Worm (Caenorhabditis elegans): ENCODE data around the gene cyp-13B2.

cyp-13B2 gene

DNA sequence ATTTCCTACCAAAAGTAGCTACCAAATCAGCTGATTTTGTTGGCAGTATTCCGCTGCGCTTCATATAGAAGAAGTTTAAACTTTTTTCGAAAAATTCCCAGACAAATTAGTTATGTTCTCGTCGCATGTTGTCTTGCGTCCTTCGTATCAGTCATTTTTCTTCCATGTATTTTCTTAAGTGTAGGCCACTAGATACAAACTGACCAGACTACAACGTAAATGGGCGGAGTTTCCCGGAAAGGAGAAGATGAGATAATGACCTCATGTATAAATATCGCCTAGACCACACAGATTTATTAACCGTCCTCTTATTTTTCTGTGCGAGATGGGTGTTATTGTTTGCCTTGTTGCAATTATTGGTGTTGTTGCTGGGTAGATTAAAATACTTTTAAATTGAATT is at the start of gene cyp-13B2:
cyp-13B2 (plus strand) TSS at position 301 of the 400 bp plus-strand sequence.
- TF ChIP-seq cog-1 (tag; optimal IDR thresholded peaks at IDR 0.05) (no peak), ztf-29 (GFP tag; IDR thresholded peaks at IDR 0.05) (no peak), T22C8.4 (GFP tag; IDR thresholded peaks at IDR 0.05) (no peak), ref-1 (GFP tag; conservative IDR thresholded peaks at IDR 0.05) (no peak), med-1 (GFP tag; optimal IDR thresholded peaks at IDR 0.05; ENCODE audit: insufficient read depth) (no peak), tab-1 (GFP tag; IDR thresholded peaks at IDR 0.05) (no peak)

DNA sequence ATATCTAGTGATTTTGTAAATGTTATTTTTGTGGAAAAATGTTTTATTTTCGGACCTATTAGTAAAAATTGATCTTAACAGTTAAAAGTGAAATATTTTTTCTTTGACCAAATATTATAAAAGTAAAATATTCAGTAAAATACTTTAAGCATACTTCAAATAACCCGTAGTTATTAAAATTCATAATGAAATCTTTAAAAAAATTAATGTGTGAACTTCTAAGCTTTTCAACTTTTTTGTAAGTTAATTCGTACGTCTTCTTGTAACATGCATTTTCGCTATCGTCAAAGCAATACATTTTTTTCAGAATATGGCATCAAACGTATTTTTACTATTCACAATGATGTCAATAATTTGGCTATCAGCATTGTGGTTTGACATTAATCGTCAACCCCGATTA is 49.6 kb upstream of the cyp-13B2 start, which contains the start of gene C37E2.2:
C37E2.2 (plus strand) TSS at position 301 of the 400 bp plus-strand sequence.
- TF ChIP-seq T22C8.4 (GFP tag; IDR thresholded peaks at IDR 0.05) (no peak), med-1 (GFP tag; optimal IDR thresholded peaks at IDR 0.05; ENCODE audit: insufficient read depth) (no peak), ztf-29 (GFP tag; IDR thresholded peaks at IDR 0.05) (no peak)

DNA sequence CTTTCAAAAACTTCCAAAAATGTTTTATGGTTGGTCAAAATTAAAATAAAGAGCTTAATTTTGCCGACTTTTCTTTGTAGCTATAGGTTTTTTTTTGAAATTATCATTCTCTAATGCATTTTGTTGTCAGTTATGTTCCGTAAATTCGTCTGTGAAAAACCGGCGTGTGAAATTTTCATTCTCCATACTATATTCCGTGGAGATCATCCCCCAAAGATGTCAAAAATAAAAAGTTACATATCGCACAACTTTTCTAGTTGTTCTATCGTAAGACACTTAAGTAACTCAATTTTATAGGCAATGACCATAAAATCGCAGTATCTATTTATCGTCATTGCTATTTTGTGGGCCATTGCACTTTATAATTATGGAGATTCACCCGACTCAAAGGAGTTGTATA is 46.7 kb upstream of the cyp-13B2 start, which contains the start of gene C37E2.10:
C37E2.10 (plus strand) TSS at position 301 of the 400 bp plus-strand sequence.
- TF ChIP-seq flt-1 (GFP tag; IDR thresholded peaks at IDR 0.05) (no peak), klf-2 (GFP tag; conservative IDR thresholded peaks at IDR 0.05) (no peak), med-1 (GFP tag; optimal IDR thresholded peaks at IDR 0.05; ENCODE audit: insufficient read depth) (no peak), T22C8.4 (GFP tag; IDR thresholded peaks at IDR 0.05) (no peak), cog-1 (tag; optimal IDR thresholded peaks at IDR 0.05) (no peak), tab-1 (GFP tag; IDR thresholded peaks at IDR 0.05) (no peak), ztf-29 (GFP tag; IDR thresholded peaks at IDR 0.05) (no peak)

DNA sequence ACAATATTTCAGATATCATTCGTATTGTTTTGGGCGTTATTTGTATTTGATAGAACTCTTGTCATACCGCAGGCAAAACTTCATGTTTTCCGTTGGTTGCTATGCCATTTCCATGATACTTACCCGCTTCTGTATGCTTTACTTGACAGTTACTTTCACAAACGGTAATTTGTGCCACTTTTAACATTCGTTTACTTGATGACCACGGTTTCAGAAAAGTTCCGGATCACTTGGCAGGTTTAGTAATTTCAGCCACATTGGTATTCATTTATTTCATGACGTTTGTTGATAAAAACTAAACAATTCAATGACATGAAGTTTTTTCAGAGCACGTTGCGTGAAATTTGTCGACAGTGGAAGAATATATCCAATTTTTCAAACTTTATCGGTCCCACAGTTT is 45.9 kb upstream of the cyp-13B2 start:
- TF ChIP-seq tab-1 (GFP tag; IDR thresholded peaks at IDR 0.05) (no peak), flt-1 (GFP tag; IDR thresholded peaks at IDR 0.05) (no peak), klf-2 (GFP tag; conservative IDR thresholded peaks at IDR 0.05) (no peak), cog-1 (tag; optimal IDR thresholded peaks at IDR 0.05) (no peak), ztf-29 (GFP tag; IDR thresholded peaks at IDR 0.05) (no peak), ref-1 (GFP tag; conservative IDR thresholded peaks at IDR 0.05) (no peak), med-1 (GFP tag; optimal IDR thresholded peaks at IDR 0.05; ENCODE audit: insufficient read depth) (no peak), T22C8.4 (GFP tag; IDR thresholded peaks at IDR 0.05) (no peak), ztf-23 (GFP tag; IDR thresholded peaks at IDR 0.05) (no peak)

DNA sequence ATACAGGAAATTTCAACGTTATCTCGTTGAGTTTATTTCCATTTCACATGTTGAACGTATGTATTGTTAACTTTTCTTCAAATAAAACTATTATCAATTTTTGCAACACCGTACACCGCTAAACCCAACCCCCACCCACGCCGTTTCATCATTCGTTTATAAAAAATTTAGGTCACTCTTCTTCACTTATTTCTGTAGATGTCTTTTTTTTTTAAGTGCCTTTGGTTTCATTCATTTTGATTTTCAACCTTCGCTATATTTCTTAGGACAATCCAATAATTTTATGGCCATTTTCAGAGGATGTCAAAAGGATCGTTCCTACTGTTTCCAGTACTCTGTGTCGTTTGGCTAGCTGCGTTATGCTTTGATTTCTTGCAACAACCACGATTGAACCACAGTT is 45.2 kb upstream of the cyp-13B2 start, which contains the start of gene C37E2.3:
C37E2.3 (plus strand) TSS at position 301 of the 400 bp plus-strand sequence.
- TF ChIP-seq ztf-23 (GFP tag; IDR thresholded peaks at IDR 0.05), result no peak
- TF ChIP-seq flt-1 (GFP tag; IDR thresholded peaks at IDR 0.05), result no peak
- TF ChIP-seq ztf-29 (GFP tag; IDR thresholded peaks at IDR 0.05), result no peak
- TF ChIP-seq med-1 (GFP tag; optimal IDR thresholded peaks at IDR 0.05; ENCODE audit: insufficient read depth), result no peak
- no peak for TF ChIP-seq T22C8.4 (GFP tag; IDR thresholded peaks at IDR 0.05)
- TF ChIP-seq tab-1 (GFP tag; IDR thresholded peaks at IDR 0.05), result no peak

DNA sequence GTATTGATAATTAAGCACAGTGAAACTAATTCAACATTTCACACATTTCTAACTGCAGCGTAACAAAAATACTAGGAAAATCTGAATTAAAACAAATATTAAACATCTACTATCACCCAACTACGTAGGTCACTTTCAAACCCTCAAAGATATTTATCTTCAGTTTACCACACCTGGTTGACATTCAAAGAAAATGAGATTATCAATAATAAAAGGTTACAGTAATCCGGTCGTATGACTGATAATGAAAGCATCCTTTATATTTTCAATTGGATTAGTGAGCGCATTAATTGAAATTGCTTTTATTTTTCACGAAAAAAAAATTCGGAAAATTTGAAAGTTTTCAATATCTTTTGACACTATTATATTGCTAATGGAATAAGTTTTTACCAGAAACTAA is 42.9 kb upstream of the cyp-13B2 start:
- TF ChIP-seq ztf-23 (GFP tag; IDR thresholded peaks at IDR 0.05) (no peak), tab-1 (GFP tag; IDR thresholded peaks at IDR 0.05) (no peak)

DNA sequence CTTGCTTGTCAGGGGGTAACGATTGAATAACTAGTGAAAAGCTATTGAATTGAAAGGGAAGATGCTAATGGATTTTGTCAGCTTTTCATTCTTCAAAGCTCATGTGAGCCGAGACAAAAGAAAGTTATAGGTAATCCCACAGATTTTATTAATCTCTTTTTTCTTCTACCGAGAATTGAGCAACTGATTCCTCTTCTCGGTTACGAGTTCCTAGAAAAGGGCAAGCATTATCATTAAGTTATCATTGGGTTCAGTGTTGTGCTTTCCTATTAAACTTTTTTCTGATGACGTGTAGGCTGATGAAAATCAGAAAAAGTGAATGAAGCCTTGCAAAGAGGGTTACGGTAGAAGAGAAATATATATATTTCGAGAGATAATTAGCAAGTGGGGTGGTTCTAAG is 39.7 kb upstream of the cyp-13B2 start:
- TF ChIP-seq tab-1 (GFP tag; IDR thresholded peaks at IDR 0.05) (no peak), ref-1 (GFP tag; conservative IDR thresholded peaks at IDR 0.05) (no peak), ztf-29 (GFP tag; IDR thresholded peaks at IDR 0.05) (no peak), cog-1 (tag; optimal IDR thresholded peaks at IDR 0.05) (no peak), klf-2 (GFP tag; conservative IDR thresholded peaks at IDR 0.05) (no peak), ztf-23 (GFP tag; IDR thresholded peaks at IDR 0.05) (no peak)

DNA sequence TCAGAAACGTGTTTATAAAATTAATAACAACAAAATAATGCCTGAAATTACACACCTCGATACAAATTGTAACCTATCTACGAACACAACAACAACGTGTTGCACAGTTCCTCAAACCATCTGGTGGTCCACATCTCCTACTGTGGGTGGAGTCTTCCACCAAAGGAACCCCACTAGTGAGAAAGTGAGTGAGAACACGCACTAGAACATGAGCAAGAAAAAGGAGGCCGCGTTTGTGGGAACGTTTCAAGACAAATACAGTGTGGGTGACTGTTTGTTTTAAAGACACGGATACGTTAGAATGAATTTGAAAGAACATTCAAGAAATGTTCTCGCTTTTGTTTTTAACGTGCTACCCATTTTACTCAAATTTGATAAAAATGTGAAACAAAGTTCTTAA is 38.9 kb upstream of the cyp-13B2 start, which contains the start of gene ceh-36:
ceh-36 (minus strand) TSS at position 101 of the 400 bp plus-strand sequence.
- TF ChIP-seq flt-1 (GFP tag; IDR thresholded peaks at IDR 0.05) (no peak), med-1 (GFP tag; optimal IDR thresholded peaks at IDR 0.05; ENCODE audit: insufficient read depth) (no peak), ref-1 (GFP tag; conservative IDR thresholded peaks at IDR 0.05) (no peak), T22C8.4 (GFP tag; IDR thresholded peaks at IDR 0.05) (no peak), ztf-23 (GFP tag; IDR thresholded peaks at IDR 0.05) (no peak), ztf-29 (GFP tag; IDR thresholded peaks at IDR 0.05) (no peak), cog-1 (tag; optimal IDR thresholded peaks at IDR 0.05) (no peak), klf-2 (GFP tag; conservative IDR thresholded peaks at IDR 0.05) (no peak), tab-1 (GFP tag; IDR thresholded peaks at IDR 0.05) (no peak)

DNA sequence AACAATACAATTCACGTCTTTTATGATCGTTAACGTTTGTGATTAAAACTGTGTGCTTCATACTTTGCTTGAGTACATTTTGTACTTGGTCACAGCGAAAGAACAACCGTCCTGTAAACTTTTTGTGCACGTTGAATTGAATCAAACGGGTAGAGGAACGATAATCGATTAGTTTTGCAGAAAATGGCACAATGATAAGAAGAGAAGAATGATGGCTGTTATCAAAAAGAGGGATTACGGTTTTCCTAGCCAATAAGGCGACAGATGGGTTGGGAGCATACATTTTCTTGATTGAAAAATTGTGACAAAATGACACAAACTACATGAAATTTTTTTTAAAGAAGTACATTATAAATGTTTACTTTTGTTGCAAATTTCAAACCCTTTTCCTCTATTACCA is 31.1 kb upstream of the cyp-13B2 start:
- no peak for TF ChIP-seq ztf-23 (GFP tag; IDR thresholded peaks at IDR 0.05)
- no peak for TF ChIP-seq cog-1 (tag; optimal IDR thresholded peaks at IDR 0.05)
- TF ChIP-seq med-1 (GFP tag; optimal IDR thresholded peaks at IDR 0.05; ENCODE audit: insufficient read depth), result no peak
- no peak for TF ChIP-seq klf-2 (GFP tag; conservative IDR thresholded peaks at IDR 0.05)
- no peak for TF ChIP-seq flt-1 (GFP tag; IDR thresholded peaks at IDR 0.05)
- no peak for TF ChIP-seq ref-1 (GFP tag; conservative IDR thresholded peaks at IDR 0.05)

DNA sequence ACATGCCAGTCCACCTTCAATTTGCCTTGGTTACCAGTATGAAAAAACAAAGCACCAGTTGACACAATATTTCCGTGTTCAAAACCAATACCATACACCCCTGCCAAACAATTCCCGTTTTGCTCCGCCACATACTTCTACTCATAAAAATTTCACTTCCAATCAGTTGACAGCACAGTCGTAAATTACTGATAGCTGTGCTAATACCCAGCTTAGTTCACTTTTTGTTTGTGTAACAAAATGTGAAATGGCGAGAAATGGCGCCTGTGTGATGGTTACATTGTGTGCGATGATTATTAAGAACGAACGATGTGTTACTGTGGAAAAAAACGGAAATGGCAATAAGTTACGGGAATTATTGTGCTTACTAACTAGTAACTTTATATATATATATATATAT is 19.1 kb upstream of the cyp-13B2 start:
- TF ChIP-seq klf-2 (GFP tag; conservative IDR thresholded peaks at IDR 0.05) (no peak), cog-1 (tag; optimal IDR thresholded peaks at IDR 0.05) (no peak), ref-1 (GFP tag; conservative IDR thresholded peaks at IDR 0.05) (no peak), tab-1 (GFP tag; IDR thresholded peaks at IDR 0.05) (no peak), ztf-23 (GFP tag; IDR thresholded peaks at IDR 0.05) (no peak), ztf-29 (GFP tag; IDR thresholded peaks at IDR 0.05) (no peak), med-1 (GFP tag; optimal IDR thresholded peaks at IDR 0.05; ENCODE audit: insufficient read depth) (no peak), T22C8.4 (GFP tag; IDR thresholded peaks at IDR 0.05) (no peak), flt-1 (GFP tag; IDR thresholded peaks at IDR 0.05) (no peak)

DNA sequence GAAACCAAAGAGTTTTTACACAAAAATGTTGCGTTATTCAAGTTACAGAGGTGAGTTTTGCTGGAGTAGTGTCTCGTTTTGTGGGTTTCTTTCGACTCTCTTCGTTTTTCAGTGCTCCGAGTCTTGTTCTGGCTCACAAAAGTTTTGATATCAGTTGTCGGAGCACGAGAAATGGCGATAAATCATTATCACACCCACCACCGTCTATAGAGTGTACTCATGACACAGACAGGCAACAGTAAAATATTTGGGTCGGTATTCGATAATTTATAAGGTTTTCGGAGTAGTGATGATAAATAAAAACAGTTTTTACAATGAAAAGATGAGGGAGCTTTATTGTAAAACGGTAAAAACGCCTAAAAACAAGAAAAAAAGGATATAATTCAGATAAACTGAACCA is 17.4 kb upstream of the cyp-13B2 start, which contains the start of gene ceh-37:
ceh-37 (minus strand) TSS at position 59 of the 400 bp plus-strand sequence.
- no peak for TF ChIP-seq cog-1 (tag; optimal IDR thresholded peaks at IDR 0.05)
- no peak for TF ChIP-seq ztf-23 (GFP tag; IDR thresholded peaks at IDR 0.05)
- no peak for TF ChIP-seq ztf-29 (GFP tag; IDR thresholded peaks at IDR 0.05)
- no peak for TF ChIP-seq flt-1 (GFP tag; IDR thresholded peaks at IDR 0.05)
- no peak for TF ChIP-seq med-1 (GFP tag; optimal IDR thresholded peaks at IDR 0.05; ENCODE audit: insufficient read depth)
- TF ChIP-seq tab-1 (GFP tag; IDR thresholded peaks at IDR 0.05), result no peak
- TF ChIP-seq klf-2 (GFP tag; conservative IDR thresholded peaks at IDR 0.05), result no peak
- no peak for TF ChIP-seq T22C8.4 (GFP tag; IDR thresholded peaks at IDR 0.05)
- no peak for TF ChIP-seq ref-1 (GFP tag; conservative IDR thresholded peaks at IDR 0.05)

All from whole organism, midembryonic.